Fruit fly (Drosophila melanogaster) whole organism, wandering third instar larva: Measurements from ENCODE around the gene Tim13.

ENCODE experiments used
- Abd-B ChIP-seq: fragments of >200 bp; optimal IDR thresholded peaks from 2 replicates; lab custom pipeline; 2017; ENCODE audit warnings: missing biosample characterization, missing genetic modification characterization
- CG32264 ChIP-seq: fragments of 200-800 bp; sonication (Bioruptor generic); optimal IDR thresholded peaks from 2 replicates; lab custom pipeline; 2016; ENCODE audit warnings: missing biosample characterization, missing genetic modification characterization
- CG9705 ChIP-seq: fragments of 200-800 bp; sonication (Bioruptor generic); optimal IDR thresholded peaks from 2 replicates; lab custom pipeline; 2018; ENCODE audit warnings: missing biosample characterization, mild to moderate bottlenecking, missing genetic modification characterization
- CrebA ChIP-seq: fragments of 200-800 bp; sonication (Bioruptor generic); optimal IDR thresholded peaks from 2 replicates; lab custom pipeline; 2016; ENCODE audit warnings: missing biosample characterization, mild to moderate bottlenecking, missing genetic modification characterization, borderline replicate concordance
- Dfd ChIP-seq: fragments of >200 bp; optimal IDR thresholded peaks from 2 replicates; lab custom pipeline; 2017; ENCODE audit warnings: missing biosample characterization, missing genetic modification characterization
- Dif ChIP-seq: fragments of 200-275, 200-300 bp; sonication (Bioruptor generic); optimal IDR thresholded peaks from 2 replicates; lab custom pipeline; 2018; ENCODE audit warnings: missing biosample characterization, missing genetic modification characterization; ENCODE audit not compliant: partially characterized antibody
- GATAd ChIP-seq: sonication (Bioruptor generic); optimal IDR thresholded peaks from 2 replicates; lab custom pipeline; 2016; ENCODE audit warnings: missing biosample characterization, missing genetic modification characterization
- Hnf4 ChIP-seq: fragments of 200-800 bp; sonication (Bioruptor generic); optimal IDR thresholded peaks from 2 replicates; lab custom pipeline; 2016; ENCODE audit warnings: missing biosample characterization, mild to moderate bottlenecking, missing genetic modification characterization
- Hr78 ChIP-seq: fragments of >200 bp; optimal IDR thresholded peaks from 2 replicates; lab custom pipeline; 2017; ENCODE audit warnings: missing biosample characterization, missing genetic modification characterization
- Hr83 ChIP-seq: fragments of 200-300 bp; sonication (Bioruptor generic); optimal IDR thresholded peaks from 2 replicates; lab custom pipeline; 2016; ENCODE audit warnings: missing biosample characterization, mild to moderate bottlenecking, missing genetic modification characterization, moderate library complexity; ENCODE audit not compliant: poor library complexity, severe bottlenecking
- Jra ChIP-seq: sonication (Bioruptor generic); optimal IDR thresholded peaks from 2 replicates; lab custom pipeline; 2016; ENCODE audit warnings: missing biosample characterization, missing genetic modification characterization
- Myc ChIP-seq: fragments of >200 bp; optimal IDR thresholded peaks from 2 replicates; lab custom pipeline; 2017
- N ChIP-seq: fragments of >200 bp; optimal IDR thresholded peaks from 2 replicates; lab custom pipeline; 2018; ENCODE audit warnings: missing biosample characterization, missing external identifiers, missing genetic modification characterization
- OdsH ChIP-seq: fragments of 200-800 bp; sonication (Bioruptor generic); optimal IDR thresholded peaks from 2 replicates; lab custom pipeline; 2016; ENCODE audit warnings: missing biosample characterization, mild to moderate bottlenecking, missing genetic modification characterization
- Rel ChIP-seq, 2 experiments: fragments of 200-800 bp; sonication (Bioruptor generic) in 1 of 2; optimal IDR thresholded peaks; 2 replicates in 1 of 2; 3 replicates in 1 of 2; lab custom pipeline; 2016 to 2019; ENCODE audit warnings: mild to moderate bottlenecking in 2 of 2, missing biosample characterization in 2 of 2, missing genetic modification characterization in 2 of 2, moderate library complexity in 1 of 2
- Sp1 ChIP-seq: fragments of 200-800 bp; sonication (Bioruptor generic); optimal IDR thresholded peaks from 3 replicates; lab custom pipeline; 2019; ENCODE audit warnings: missing biosample characterization, mild to moderate bottlenecking, missing genetic modification characterization, moderate library complexity
- br ChIP-seq: fragments of 200-800 bp; sonication (Bioruptor generic); optimal IDR thresholded peaks from 2 replicates; lab custom pipeline; 2016; ENCODE audit warnings: missing biosample characterization, missing genetic modification characterization
- brk ChIP-seq: fragments of 200-800 bp; sonication (Bioruptor generic); optimal IDR thresholded peaks from 2 replicates; lab custom pipeline; 2016; ENCODE audit warnings: missing biosample characterization, mild to moderate bottlenecking, missing genetic modification characterization
- dl ChIP-seq, 2 experiments: fragments of 175-275, 200-275 bp in 1 of 2; fragments of 200-275 bp in 1 of 2; sonication (Bioruptor generic); optimal IDR thresholded peaks; lab custom pipeline; 2018; ENCODE audit warnings: mild to moderate bottlenecking in 2 of 2, missing biosample characterization in 2 of 2, missing genetic modification characterization in 2 of 2, moderate library complexity in 2 of 2; ENCODE audit not compliant: partially characterized antibody in 2 of 2, insufficient read depth in 1 of 2
- dmrt93B ChIP-seq: fragments of 200-800 bp; sonication (Bioruptor generic); optimal IDR thresholded peaks from 2 replicates; lab custom pipeline; 2018; ENCODE audit warnings: missing biosample characterization, mild to moderate bottlenecking, missing genetic modification characterization
- dsf ChIP-seq: sonication (Bioruptor generic); optimal IDR thresholded peaks from 2 replicates; lab custom pipeline; 2016; ENCODE audit warnings: missing biosample characterization, missing genetic modification characterization, borderline replicate concordance
- ey ChIP-seq: fragments of 200-800 bp; sonication (Bioruptor generic); optimal IDR thresholded peaks from 2 replicates; lab custom pipeline; 2016; ENCODE audit warnings: missing biosample characterization, missing genetic modification characterization
- foxo ChIP-seq, 2 experiments: fragments of 200-800 bp; sonication (Bioruptor generic); optimal IDR thresholded peaks; 2 replicates in 1 of 2; 3 replicates in 1 of 2; lab custom pipeline; 2016 to 2017; ENCODE audit warnings: missing biosample characterization in 2 of 2, missing genetic modification characterization in 2 of 2
- h ChIP-seq: fragments of 200-800 bp; sonication (Bioruptor generic); optimal IDR thresholded peaks from 3 replicates; lab custom pipeline; 2016; ENCODE audit warnings: missing biosample characterization, mild to moderate bottlenecking, missing genetic modification characterization
- jim ChIP-seq: fragments of 175-275, 200-325 bp; sonication (Bioruptor generic); optimal IDR thresholded peaks from 2 replicates; lab custom pipeline; 2016; ENCODE audit warnings: missing biosample characterization, mild to moderate bottlenecking, missing genetic modification characterization
- lola ChIP-seq: fragments of >200 bp; optimal IDR thresholded peaks from 2 replicates; lab custom pipeline; 2017; ENCODE audit warnings: missing biosample characterization, missing genetic modification characterization
- pan ChIP-seq: fragments of >200 bp; optimal IDR thresholded peaks from 2 replicates; lab custom pipeline; 2017
- psq ChIP-seq: fragments of 200-800 bp; sonication (Bioruptor generic); optimal IDR thresholded peaks from 3 replicates; lab custom pipeline; 2017; ENCODE audit warnings: missing biosample characterization, mild to moderate bottlenecking, missing genetic modification characterization, moderate library complexity
- sage ChIP-seq: fragments of 200-800 bp; sonication (Bioruptor generic); optimal IDR thresholded peaks from 2 replicates; lab custom pipeline; 2016; ENCODE audit warnings: missing biosample characterization, mild to moderate bottlenecking, missing genetic modification characterization
- sv ChIP-seq: fragments of 200-800 bp; sonication (Bioruptor generic); optimal IDR thresholded peaks from 3 replicates; lab custom pipeline; 2016; ENCODE audit warnings: missing biosample characterization, missing genetic modification characterization
- tai ChIP-seq: sonication (Bioruptor generic); optimal IDR thresholded peaks from 2 replicates; lab custom pipeline; 2016; ENCODE audit warnings: missing biosample characterization, missing genetic modification characterization
- usp ChIP-seq: fragments of >200 bp; optimal IDR thresholded peaks from 2 replicates; lab custom pipeline; 2017; ENCODE audit warnings: missing biosample characterization, missing genetic modification characterization

Tim13 gene

DNA sequence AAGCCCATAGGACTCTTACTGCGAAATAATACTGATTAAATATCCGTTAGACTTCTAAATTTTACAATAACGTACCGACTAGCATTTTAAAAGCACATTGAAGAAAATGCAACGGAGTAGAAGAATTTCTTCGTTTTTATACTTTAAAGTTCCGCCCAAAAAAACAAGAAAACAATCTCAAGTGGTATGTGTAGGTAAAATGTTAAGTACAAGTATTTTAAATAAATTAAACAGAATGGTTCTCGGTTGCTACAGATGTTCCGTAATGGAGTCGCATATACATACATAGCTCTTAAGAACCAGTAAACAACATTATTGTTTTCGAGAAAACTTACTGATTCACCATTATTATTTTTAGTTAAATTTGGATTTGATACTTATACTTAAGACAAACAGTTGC, 2.2 kb downstream of the Tim13 start, which contains the start of gene Muc68D:
Muc68D (minus strand) TSS at position 101 of the 400 bp plus-strand sequence.
- TF ChIP-seq Abd-B (GFP tag; lab: Kevin White, UChicago): no peak
- no peak for TF ChIP-seq lola (GFP tag; lab: Kevin White, UChicago)
- no peak for TF ChIP-seq dmrt93B (GFP tag; lab: Kevin White, UChicago)
- TF ChIP-seq psq (GFP tag; lab: Kevin White, UChicago): no peak
- no peak for TF ChIP-seq pan
- TF ChIP-seq Hr78 (GFP tag; lab: Kevin White, UChicago): no peak
- no peak for TF ChIP-seq usp

DNA sequence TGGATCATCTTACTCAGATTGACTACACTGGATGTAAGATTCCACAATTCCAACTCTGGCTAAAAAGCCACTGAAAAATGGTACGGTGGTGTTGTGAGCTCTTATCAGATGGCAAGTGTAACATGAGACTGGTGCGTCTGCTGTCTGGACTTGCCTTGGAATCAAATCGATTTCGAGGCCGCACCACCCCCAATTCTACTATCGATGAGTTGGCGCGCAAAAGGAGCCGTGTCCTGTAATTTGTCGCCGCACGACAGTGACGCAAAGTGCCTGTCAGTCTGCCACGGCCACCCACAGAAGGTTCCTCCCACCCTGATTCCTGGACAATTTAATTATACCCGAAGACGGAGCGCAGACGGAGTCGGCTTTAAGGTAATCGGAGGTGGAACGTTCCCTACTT, 7.7 kb downstream of the Tim13 start:
- TF ChIP-seq Hr83 (GFP tag; lab: Kevin White, UChicago): no peak

DNA sequence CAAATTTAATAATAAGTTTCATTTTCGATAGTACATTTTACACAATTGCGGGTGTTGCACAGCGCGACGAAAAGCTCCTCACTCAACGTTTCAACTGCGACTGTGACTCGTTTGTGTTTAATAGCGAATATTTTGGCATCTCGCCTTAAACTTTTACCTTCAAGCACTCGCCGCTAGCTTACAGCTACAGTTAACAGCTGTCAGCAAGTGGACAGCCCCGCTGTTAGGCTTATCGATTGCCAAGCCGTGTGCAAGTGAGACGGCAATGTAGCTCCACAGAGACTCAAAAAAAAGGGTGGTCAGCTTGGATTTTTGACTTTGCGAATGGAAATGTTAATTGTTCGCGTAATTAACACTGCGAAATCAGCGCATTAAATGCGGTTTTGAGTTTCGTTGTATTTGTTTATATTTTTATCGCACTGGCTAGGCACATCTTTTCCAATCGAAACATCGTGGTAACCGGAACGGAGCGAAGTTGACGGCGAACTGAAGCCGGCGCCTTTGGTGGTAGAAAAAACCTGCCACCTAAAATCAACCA, 8.5 kb downstream of the Tim13 start, which contains the start of gene loaf:
loaf (minus strand) TSS at position 488 of the 538 bp plus-strand sequence.
- TF ChIP-seq OdsH (GFP tag; lab: Kevin White, UChicago) (no peak), Sp1 (GFP tag; lab: Kevin White, UChicago) (no peak), Rel (GFP tag; optimal IDR thresholded peaks at IDR 0.05; lab: Kevin White, UChicago) (no peak), Rel (tag; optimal IDR thresholded peaks at IDR 0.05; lab: Kevin White, UChicago) (no peak), Dfd (GFP tag; lab: Kevin White, UChicago) (no peak), N (GFP tag; lab: Kevin White, UChicago) (no peak), CG32264 (no peak), Hr83 (GFP tag; lab: Kevin White, UChicago) (no peak), foxo (GFP tag; optimal IDR thresholded peaks at IDR 0.05; lab: Kevin White, UChicago) (no peak)
- TF ChIP-seq, all 38 proteins: peak for 0

DNA sequence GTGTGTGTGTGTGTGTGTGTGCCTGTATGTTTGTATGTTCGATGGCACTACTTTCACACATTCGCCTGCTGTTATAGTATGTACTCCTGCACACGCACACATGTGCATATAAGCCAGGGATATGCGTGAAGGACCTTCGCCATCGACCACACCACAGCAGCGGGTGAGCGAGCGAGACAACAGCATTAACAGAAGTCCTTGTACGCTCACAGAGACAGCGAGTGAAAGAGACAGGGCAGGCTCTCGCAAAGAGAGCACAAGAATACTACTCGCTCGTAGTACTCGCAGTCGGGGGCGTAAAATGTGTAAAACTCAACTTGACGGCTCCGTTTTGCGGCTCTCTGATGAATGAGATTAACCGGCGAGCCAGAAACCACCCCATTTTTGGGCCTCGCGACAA, 9.4 kb downstream of the Tim13 start:
- peak; percentile 74 for TF ChIP-seq Dfd (GFP tag; lab: Kevin White, UChicago)
- no peak for TF ChIP-seq jim
- no peak for TF ChIP-seq brk (GFP tag; lab: Kevin White, UChicago)
- no peak for TF ChIP-seq h (GFP tag; lab: Kevin White, UChicago)

DNA sequence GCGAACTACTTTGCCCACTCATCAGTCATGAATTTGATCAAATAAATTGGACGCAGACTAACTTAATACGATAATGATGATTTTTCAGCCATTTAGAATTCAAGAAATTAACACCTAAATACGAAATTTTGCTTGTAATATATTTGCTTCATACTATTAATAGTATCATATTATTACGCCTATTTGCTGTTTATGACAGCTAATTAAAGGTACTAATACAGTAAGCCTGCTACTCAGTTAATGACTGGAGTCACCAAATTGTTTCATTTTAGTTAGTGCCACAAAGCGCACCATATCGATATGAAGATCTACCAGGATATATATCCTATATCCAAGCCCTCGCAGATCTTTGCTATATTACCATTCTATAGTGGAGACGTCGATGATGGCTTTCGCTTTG, 23.3 kb downstream of the Tim13 start, which contains the start of gene Gr68a:
Gr68a (plus strand) TSS at position 301 of the 400 bp plus-strand sequence.
- TF ChIP-seq Hnf4 (GFP tag; lab: Kevin White, UChicago): no peak
- no peak for TF ChIP-seq Sp1 (GFP tag; lab: Kevin White, UChicago)
- no peak for TF ChIP-seq pan
- no peak for TF ChIP-seq Hr83 (GFP tag; lab: Kevin White, UChicago)
- no peak for TF ChIP-seq Hr78 (GFP tag; lab: Kevin White, UChicago)
- no peak for TF ChIP-seq CG32264
- TF ChIP-seq jim: no peak
- no peak for TF ChIP-seq Jra (GFP tag; lab: Kevin White, UChicago)
- no peak for TF ChIP-seq ey (GFP tag; lab: Kevin White, UChicago)
- TF ChIP-seq usp: no peak
- TF ChIP-seq lola (GFP tag; lab: Kevin White, UChicago): no peak
- no peak for TF ChIP-seq br (GFP tag; lab: Kevin White, UChicago)
- no peak for TF ChIP-seq Myc (lab: Kevin White, UChicago)
- TF ChIP-seq dl (GFP tag; optimal IDR thresholded peaks at IDR 0.05; lab: Kevin White, UChicago; ENCODE audit: insufficient read depth in 1 of 2, partially characterized antibody in 2 of 2): no peak

DNA sequence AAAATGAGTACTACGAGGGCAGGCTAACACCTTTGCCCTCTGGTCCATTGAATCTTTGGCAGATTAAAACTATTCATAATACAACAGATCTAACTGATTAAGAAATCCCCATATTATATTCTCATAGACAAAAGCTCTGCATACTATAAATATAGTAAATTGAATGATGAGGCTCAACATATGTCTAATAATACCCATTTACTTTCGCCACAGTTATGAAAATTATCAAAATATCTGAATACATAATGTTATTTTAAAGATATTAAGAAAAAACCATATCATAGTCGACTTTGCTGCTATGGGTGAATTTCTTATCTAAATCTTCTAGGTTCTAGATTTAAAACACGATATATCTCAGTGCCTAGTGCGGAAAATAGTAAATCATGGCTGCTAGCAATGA, 42.5 kb downstream of the Tim13 start, which contains the start of gene CG32087:
CG32087 (plus strand) TSS at position 301 of the 400 bp plus-strand sequence.
- no peak for TF ChIP-seq Rel (GFP tag; optimal IDR thresholded peaks at IDR 0.05; lab: Kevin White, UChicago)
- TF ChIP-seq Rel (tag; optimal IDR thresholded peaks at IDR 0.05; lab: Kevin White, UChicago): no peak
- TF ChIP-seq foxo (GFP tag; optimal IDR thresholded peaks at IDR 0.05; lab: Kevin White, UChicago): no peak
- no peak for TF ChIP-seq Hr83 (GFP tag; lab: Kevin White, UChicago)
- no peak for TF ChIP-seq Dif (GFP tag; lab: Kevin White, UChicago)
- no peak for TF ChIP-seq CG32264
- no peak for TF ChIP-seq tai
- no peak for TF ChIP-seq CG9705 (GFP tag; lab: Kevin White, UChicago)
- no peak for TF ChIP-seq dl (GFP tag; optimal IDR thresholded peaks at IDR 0.05; lab: Kevin White, UChicago; ENCODE audit: insufficient read depth in 1 of 2, partially characterized antibody in 2 of 2)
- TF ChIP-seq GATAd (GFP tag; lab: Kevin White, UChicago): no peak
- TF ChIP-seq sv (GFP tag; lab: Kevin White, UChicago): no peak
- no peak for TF ChIP-seq OdsH (GFP tag; lab: Kevin White, UChicago)
- TF ChIP-seq CrebA (GFP tag; lab: Kevin White, UChicago): no peak
- TF ChIP-seq dsf (GFP tag; lab: Kevin White, UChicago): no peak
- no peak for TF ChIP-seq sage (GFP tag; lab: Kevin White, UChicago)
- no peak for TF ChIP-seq brk (GFP tag; lab: Kevin White, UChicago)
